Worm (Caenorhabditis elegans): ENCODE results near the gene decr-1.2.

ce11 chrII:8536060-8536459 is 9.4 kb upstream of the decr-1.2 start, which contains the start of gene W01C9.2:
- TF ChIP-seq nhr-237 (tag; optimal IDR thresholded peaks at IDR 0.05) (no peak), lin-13 (tag; optimal IDR thresholded peaks at IDR 0.05) (no peak), mep-1 (tag; optimal IDR thresholded peaks at IDR 0.05) (no peak), drap-1 (GFP tag; optimal IDR thresholded peaks at IDR 0.05) (no peak), bed-3 (GFP tag; optimal IDR thresholded peaks at IDR 0.05) (no peak), ces-1 (GFP tag; optimal IDR thresholded peaks at IDR 0.05) (no peak), unc-62 (GFP tag; optimal IDR thresholded peaks at IDR 0.05) (no peak), unc-39 (tag; optimal IDR thresholded peaks at IDR 0.05) (no peak), M03D4.4 (tag; optimal IDR thresholded peaks at IDR 0.05) (no peak)

All from whole organism, mixed stage, embryonic.